Worm (Caenorhabditis elegans) whole organism, L3 larva: ENCODE results near the gene fbxa-12.

Experiments
- ceh-16 ChIP-seq: sonication (generic microtip); optimal IDR thresholded peaks from 2 replicates; lab custom pipeline; 2017; ENCODE audit warnings: missing biosample characterization, missing genetic modification characterization
- ceh-28 ChIP-seq: fragments of 150-350 bp; optimal IDR thresholded peaks from 2 replicates; lab custom pipeline; 2014; ENCODE audit warnings: missing biosample characterization, missing genetic modification reagents, missing genetic modification characterization
- elt-1 ChIP-seq: fragments of 150-350 bp; optimal IDR thresholded peaks from 2 replicates; lab custom pipeline; 2014; ENCODE audit warnings: missing biosample characterization, missing genetic modification characterization
- elt-3 ChIP-seq, 3 experiments: fragments of 150-350 bp in 1 of 3; sonication (generic microtip) in 2 of 3; optimal IDR thresholded peaks; 2 replicates in 2 of 3; 4 replicates in 1 of 3; lab custom pipeline; 2014 to 2017; ENCODE audit warnings: missing biosample characterization in 3 of 3, missing genetic modification characterization in 3 of 3
- fkh-10 ChIP-seq: sonication (generic microtip); optimal IDR thresholded peaks from 2 replicates; lab custom pipeline; 2017; ENCODE audit warnings: missing biosample characterization, missing genetic modification reagents, missing genetic modification characterization
- fos-1 ChIP-seq: fragments of 150-350 bp; optimal IDR thresholded peaks from 2 replicates; lab custom pipeline; 2014; ENCODE audit warnings: missing biosample characterization, missing genetic modification characterization
- jun-1 ChIP-seq: fragments of 150-350 bp; optimal IDR thresholded peaks from 2 replicates; lab custom pipeline; 2014; ENCODE audit warnings: missing biosample characterization, missing genetic modification reagents, missing genetic modification characterization
- lin-39 ChIP-seq: fragments of 150-350 bp; optimal IDR thresholded peaks from 2 replicates; lab custom pipeline; 2018; ENCODE audit warnings: missing biosample characterization, missing genetic modification reagents, missing genetic modification characterization
- nhr-11 ChIP-seq: fragments of 150-350 bp; optimal IDR thresholded peaks from 2 replicates; lab custom pipeline; 2014; ENCODE audit warnings: missing biosample characterization, missing genetic modification characterization
- nhr-28 ChIP-seq: fragments of 150-350 bp; optimal IDR thresholded peaks from 2 replicates; lab custom pipeline; 2014; ENCODE audit warnings: missing biosample characterization, missing genetic modification characterization
- nhr-77 ChIP-seq: fragments of 150-350 bp; optimal IDR thresholded peaks from 2 replicates; lab custom pipeline; 2014; ENCODE audit warnings: missing biosample characterization, missing genetic modification characterization
- pha-4 ChIP-seq: fragments of 150-350 bp; optimal IDR thresholded peaks from 2 replicates; lab custom pipeline; 2014; ENCODE audit warnings: missing biosample characterization, missing genetic modification reagents, missing genetic modification characterization
- unc-39 ChIP-seq: sonication (generic microtip); optimal IDR thresholded peaks from 4 replicates; lab custom pipeline; 2017; ENCODE audit warnings: missing biosample characterization, missing genetic modification characterization
- unc-62 ChIP-seq: fragments of 150-350 bp; sonication (generic microtip); optimal IDR thresholded peaks from 4 replicates; lab custom pipeline; 2014; ENCODE audit warnings: missing biosample characterization, missing genetic modification reagents, missing genetic modification characterization

DNA sequence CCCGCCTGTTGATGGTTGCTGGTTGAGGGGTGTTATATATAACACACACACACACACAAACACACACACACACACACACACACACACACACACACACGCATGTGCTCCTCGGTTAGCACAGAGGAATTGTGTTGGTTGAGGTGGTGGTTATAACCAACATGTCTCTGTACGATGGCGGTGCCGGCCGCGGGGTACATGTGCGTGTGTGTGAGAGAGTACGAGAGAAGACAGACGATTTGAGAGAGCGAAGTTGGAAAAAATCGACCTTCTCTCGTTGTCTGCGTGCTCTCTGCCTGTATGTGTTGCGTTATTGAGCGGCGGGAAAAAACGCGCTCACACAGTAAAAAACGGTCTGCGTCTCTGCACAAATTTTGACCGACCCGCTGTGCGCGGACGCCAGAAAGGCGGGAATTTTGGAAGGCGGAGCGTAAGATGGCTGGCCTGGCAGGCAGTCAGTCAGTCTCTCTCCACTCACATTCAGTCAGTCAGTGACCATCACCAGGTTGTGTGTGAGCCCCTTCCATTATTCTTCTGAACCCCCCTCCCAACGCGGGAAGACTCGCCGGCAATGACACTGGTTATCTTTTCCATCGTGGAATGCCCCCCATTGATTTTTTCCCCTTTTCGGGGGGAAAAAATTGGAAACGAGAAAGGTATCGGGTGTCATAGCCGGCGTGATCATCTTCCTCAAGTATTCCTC is 47.5 kb upstream of the fbxa-12 start:
- TF ChIP-seq nhr-11 (tag; lab: Kevin White, UChicago) (no peak), fkh-10 (GFP tag; lab: Kevin White, UChicago) (no peak), nhr-28 (tag; lab: Kevin White, UChicago) (no peak), ceh-28 (tag; lab: Kevin White, UChicago) (peak; percentile 79), pha-4 (peak; percentile 88), unc-62 (GFP tag; lab: Kevin White, UChicago) (no peak), elt-1 (tag; lab: Kevin White, UChicago) (no peak), unc-39 (tag; lab: Kevin White, UChicago) (no peak), fos-1 (tag; lab: Kevin White, UChicago) (no peak), jun-1 (peak; percentile 93), ceh-16 (tag; lab: Kevin White, UChicago) (no peak), nhr-77 (tag; lab: Kevin White, UChicago) (no peak), lin-39 (tag; lab: Kevin White, UChicago) (no peak), elt-3 (tag; optimal IDR thresholded peaks at IDR 0.05; lab: Kevin White, UChicago) (no peak)
